Fruit fly (Drosophila melanogaster): ENCODE data around the gene CG31198.

dm6 chr3R:21736749-21737148 lies 17.4 kb upstream of the CG31198 start, which contains the start of gene CG42869:
- no peak for TF ChIP-seq CG8478 (optimal IDR thresholded peaks at IDR 0.05)
- no peak for TF ChIP-seq CTCF (optimal IDR thresholded peaks at IDR 0.05)
